Fruit fly (Drosophila melanogaster): ENCODE measurements around the gene CG14196.

dm6 chrX:19264396-19264795, 22.8 kb upstream of the CG14196 start:
- no peak for TF ChIP-seq Abd-B (GFP tag; optimal IDR thresholded peaks at IDR 0.05)
- TF ChIP-seq pan (optimal IDR thresholded peaks at IDR 0.05), result no peak
- TF ChIP-seq Vsx2 (GFP tag; optimal IDR thresholded peaks at IDR 0.05; ENCODE audit: partially characterized antibody), result no peak
- no peak for TF ChIP-seq lola (GFP tag; optimal IDR thresholded peaks at IDR 0.05)
- no peak for TF ChIP-seq psq (GFP tag; optimal IDR thresholded peaks at IDR 0.05)
- TF ChIP-seq Mio (GFP tag; optimal IDR thresholded peaks at IDR 0.05), result no peak
- no peak for TF ChIP-seq Dfd (GFP tag; optimal IDR thresholded peaks at IDR 0.05)
- no peak for TF ChIP-seq N (GFP tag; optimal IDR thresholded peaks at IDR 0.05)
- no peak for TF ChIP-seq usp (GFP tag; optimal IDR thresholded peaks at IDR 0.05)
- TF ChIP-seq Hr83 (GFP tag; optimal IDR thresholded peaks at IDR 0.05; ENCODE audit: poor library complexity, severe bottlenecking), result no peak
- TF ChIP-seq Hr78 (GFP tag; optimal IDR thresholded peaks at IDR 0.05), result no peak
- TF ChIP-seq CG9705 (GFP tag; optimal IDR thresholded peaks at IDR 0.05), result no peak
- no peak for TF ChIP-seq rgr (GFP tag; optimal IDR thresholded peaks at IDR 0.05)

All from whole organism, wandering third instar larva.